Fruit fly (Drosophila melanogaster): ENCODE results near the gene Alp11.

DNA sequence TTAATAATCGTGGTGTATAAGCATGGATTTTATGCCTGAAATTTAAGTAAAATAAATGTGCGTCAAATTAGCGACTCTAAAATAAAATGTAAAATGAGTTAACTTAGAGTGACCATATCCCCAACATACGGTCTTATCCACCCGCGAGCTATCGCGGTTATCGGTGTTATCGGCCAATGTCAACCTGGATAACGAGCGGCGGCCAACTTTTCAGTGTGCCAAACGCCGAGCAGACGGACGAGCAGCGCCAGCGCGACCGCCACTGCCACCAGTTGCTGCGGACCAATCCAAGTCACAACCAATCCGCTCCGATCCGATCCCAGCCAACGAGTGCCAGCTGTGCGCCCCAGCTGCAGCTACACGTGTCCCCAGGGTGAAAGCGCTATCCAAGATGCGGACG lies 9.5 kb upstream of the Alp11 start, which contains the start of the genes cerv and CG7872:
- TF ChIP-seq CG11696 (GFP tag; IDR thresholded peaks at IDR 0.05), result no peak
- no peak for TF ChIP-seq Oli (tag; optimal IDR thresholded peaks at IDR 0.05)
- no peak for TF ChIP-seq CG15011 (GFP tag; optimal IDR thresholded peaks at IDR 0.05)
- no peak for TF ChIP-seq CG11085 (GFP tag; IDR thresholded peaks at IDR 0.05)
- TF ChIP-seq CG2678 (tag; optimal IDR thresholded peaks at IDR 0.05), result no peak

All from whole organism, embryonic.